Worm (Caenorhabditis elegans): ENCODE results near the gene pud-1.1.
"Not testable (repeated sequence)": the region's sequence is repeated elsewhere in the genome, so short reads cannot be mapped to it uniquely, and the experiment has no call there.

pud-1.1 gene

DNA sequence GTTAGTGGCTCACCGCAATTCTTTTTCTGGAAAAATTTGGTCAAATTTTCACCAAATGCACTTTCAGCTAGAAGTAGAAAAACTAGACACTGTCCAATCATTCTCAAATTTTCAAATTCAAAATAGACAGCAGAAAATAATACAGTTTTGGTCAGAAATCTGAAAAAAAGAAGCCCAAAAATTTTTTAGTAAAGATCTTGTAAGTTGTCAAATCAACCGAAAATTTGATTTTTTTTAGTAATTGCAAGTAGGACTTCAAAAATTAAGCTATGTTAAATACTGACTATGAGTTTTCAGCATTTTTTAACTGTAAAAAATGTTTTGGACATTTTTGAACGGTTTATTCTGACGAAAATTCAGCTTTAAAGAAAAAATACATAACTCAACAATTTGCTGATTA, 29.3 kb upstream of the pud-1.1 start, which contains the start of gene Y19D10B.8:
Y19D10B.8 (minus strand) TSS at position 101 of the 400 bp plus-strand sequence.
- TF ChIP-seq bed-3 (GFP tag; optimal IDR thresholded peaks at IDR 0.05) = no peak
- no peak for TF ChIP-seq elt-3 (tag; optimal IDR thresholded peaks at IDR 0.05)
- TF ChIP-seq unc-62 (GFP tag; optimal IDR thresholded peaks at IDR 0.05) = no peak
- no peak for TF ChIP-seq nhr-12 (tag; optimal IDR thresholded peaks at IDR 0.05)
- TF ChIP-seq hlh-1 (tag; optimal IDR thresholded peaks at IDR 0.05) = no peak
- TF ChIP-seq unc-120 (tag; optimal IDR thresholded peaks at IDR 0.05; ENCODE audit: poor library complexity, severe bottlenecking) = no peak
- no peak for TF ChIP-seq mep-1 (tag; optimal IDR thresholded peaks at IDR 0.05)
- TF ChIP-seq ceh-83 (GFP tag; optimal IDR thresholded peaks at IDR 0.05) = no peak

DNA sequence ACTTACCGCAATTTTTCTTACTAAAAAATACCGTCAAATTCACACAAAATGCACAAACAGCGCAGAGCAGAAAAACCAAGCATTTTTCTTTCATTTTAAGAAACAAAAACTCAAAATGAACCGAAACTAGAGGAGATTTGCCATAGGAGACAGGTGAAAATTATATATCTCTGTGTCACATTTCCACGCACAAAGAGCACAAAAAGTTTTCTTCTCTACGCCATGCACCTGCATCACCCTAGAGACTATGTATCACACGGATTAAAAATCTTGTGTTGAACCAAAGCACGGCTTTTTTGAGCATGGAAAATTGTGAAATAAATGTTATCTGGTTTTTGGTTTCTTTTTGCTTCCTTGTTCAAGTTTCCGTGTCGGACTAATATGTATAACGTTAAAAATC, 26.5 kb upstream of the pud-1.1 start, which contains the start of gene irld-15:
irld-15 (minus strand) TSS at position 101 of the 400 bp plus-strand sequence.
- no peak for TF ChIP-seq ceh-43 (GFP tag; optimal IDR thresholded peaks at IDR 0.05)
- TF ChIP-seq lin-32 (GFP tag; optimal IDR thresholded peaks at IDR 0.05) = no peak
- TF ChIP-seq cnd-1 (tag; optimal IDR thresholded peaks at IDR 0.05) = no peak
- no peak for TF ChIP-seq unc-39 (tag; optimal IDR thresholded peaks at IDR 0.05)
- no peak for TF ChIP-seq ceh-83 (GFP tag; optimal IDR thresholded peaks at IDR 0.05)
- TF ChIP-seq lin-13 (tag; optimal IDR thresholded peaks at IDR 0.05) = no peak
- TF ChIP-seq snpc-4 (tag; optimal IDR thresholded peaks at IDR 0.05) = no peak
- no peak for TF ChIP-seq ces-1 (GFP tag; optimal IDR thresholded peaks at IDR 0.05)
- TF ChIP-seq unc-120 (tag; optimal IDR thresholded peaks at IDR 0.05; ENCODE audit: poor library complexity, severe bottlenecking) = no peak
- TF ChIP-seq elt-3 (tag; optimal IDR thresholded peaks at IDR 0.05) = no peak

ce11 chrV:2306383-2306782, 23.8 kb upstream of the pud-1.1 start:
- no peak for TF ChIP-seq ceh-83 (GFP tag; optimal IDR thresholded peaks at IDR 0.05)
- no peak for TF ChIP-seq tbx-8 (GFP tag; optimal IDR thresholded peaks at IDR 0.05)
- TF ChIP-seq cnd-1 (tag; optimal IDR thresholded peaks at IDR 0.05) = no peak
- TF ChIP-seq zip-8 (tag; optimal IDR thresholded peaks at IDR 0.05) = no peak
- TF ChIP-seq ces-1 (GFP tag; optimal IDR thresholded peaks at IDR 0.05) = no peak
- no peak for TF ChIP-seq lin-32 (GFP tag; optimal IDR thresholded peaks at IDR 0.05)
- TF ChIP-seq elt-1 (tag; optimal IDR thresholded peaks at IDR 0.05; ENCODE audit: borderline replicate concordance, insufficient read depth) = no peak
- TF ChIP-seq mab-5 (tag; optimal IDR thresholded peaks at IDR 0.05) = no peak
- TF ChIP-seq lin-13 (tag; optimal IDR thresholded peaks at IDR 0.05) = no peak
- no peak for TF ChIP-seq pha-4 (tag; optimal IDR thresholded peaks at IDR 0.05)
- no peak for TF ChIP-seq nhr-12 (tag; optimal IDR thresholded peaks at IDR 0.05)
- TF ChIP-seq sptf-1 (tag; optimal IDR thresholded peaks at IDR 0.05) = no peak
- TF ChIP-seq snpc-4 (tag; optimal IDR thresholded peaks at IDR 0.05) = no peak

DNA sequence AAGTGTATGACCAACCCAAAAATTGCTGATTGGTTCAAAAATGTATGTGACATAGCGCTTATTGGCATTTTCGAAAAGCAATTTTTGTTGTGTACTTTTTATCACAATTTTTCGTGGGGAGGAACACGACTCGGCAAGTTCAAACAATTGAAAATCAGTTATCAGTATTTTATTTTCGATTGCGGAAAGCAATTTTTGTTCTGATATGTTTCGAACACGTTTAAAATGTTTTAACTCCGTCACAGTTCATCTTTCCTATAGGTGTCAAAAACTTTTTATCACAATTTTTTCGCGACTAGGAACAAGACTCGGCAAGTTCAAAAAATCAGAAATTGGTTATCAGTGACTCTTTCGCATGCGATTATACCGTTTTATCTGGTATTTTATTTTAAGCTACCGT, 22.0 kb upstream of the pud-1.1 start:
- TF ChIP-seq pha-4 (tag; optimal IDR thresholded peaks at IDR 0.05) = no peak
- TF ChIP-seq nhr-237 (tag; optimal IDR thresholded peaks at IDR 0.05) = no peak
- TF ChIP-seq ces-1 (GFP tag; optimal IDR thresholded peaks at IDR 0.05) = no peak
- TF ChIP-seq ceh-39 (tag; optimal IDR thresholded peaks at IDR 0.05) = no peak
- no peak for TF ChIP-seq blmp-1 (tag; optimal IDR thresholded peaks at IDR 0.05)
- no peak for TF ChIP-seq hlh-1 (tag; optimal IDR thresholded peaks at IDR 0.05)
- no peak for TF ChIP-seq ham-2 (GFP tag; optimal IDR thresholded peaks at IDR 0.05)
- TF ChIP-seq mab-5 (tag; optimal IDR thresholded peaks at IDR 0.05) = no peak
- no peak for TF ChIP-seq M03D4.4 (tag; optimal IDR thresholded peaks at IDR 0.05)
- TF ChIP-seq unc-39 (tag; optimal IDR thresholded peaks at IDR 0.05) = no peak
- TF ChIP-seq ceh-43 (GFP tag; optimal IDR thresholded peaks at IDR 0.05) = no peak
- no peak for TF ChIP-seq elt-1 (tag; optimal IDR thresholded peaks at IDR 0.05; ENCODE audit: borderline replicate concordance, insufficient read depth)

- TF ChIP-seq sem-2 (GFP tag; optimal IDR thresholded peaks at IDR 0.05); ztf-11 (tag; optimal IDR thresholded peaks at IDR 0.05); hlh-1 (tag; optimal IDR thresholded peaks at IDR 0.05): not testable (repeated sequence)
These were observed 9.2 kb upstream of the pud-1.1 start, which contains the start of gene Y19D10B.6 for ce11 chrV:2321001-2321400. TSS of gene Y19D10B.6 (minus strand) at chrV:2321101.

ce11 chrV:2322466-2322865, 7.8 kb upstream of the pud-1.1 start, which contains the start of gene pud-1.2:
TSS of gene pud-1.2 (minus strand) at chrV:2322566.
- TF ChIP-seq pha-4, nhr-28, unc-39 (tag; optimal IDR thresholded peaks at IDR 0.05): not testable (repeated sequence)
